Fruit fly (Drosophila melanogaster): ENCODE measurements around the gene SLIRP2.

SLIRP2 gene

dm6 chr3R:8659200-8659897 lies 8.5 kb downstream of the SLIRP2 start (continued):
- TF ChIP-seq dan (GFP tag; IDR thresholded peaks at IDR 0.05) (no peak), CG18262 (tag; optimal IDR thresholded peaks at IDR 0.05) (peak; percentile 27), corto (GFP tag; optimal IDR thresholded peaks at IDR 0.05) (no peak), pnt (GFP tag; optimal IDR thresholded peaks at IDR 0.05) (peak; percentile 23), HLH4C (GFP tag; IDR thresholded peaks at IDR 0.05; ENCODE audit: partially characterized antibody) (no peak), Myb (GFP tag; optimal IDR thresholded peaks at IDR 0.05) (peak; percentile 18), Drgx (GFP tag; IDR thresholded peaks at IDR 0.05) (peak; percentile 63), CG33557 (GFP tag; optimal IDR thresholded peaks at IDR 0.05) (peak; percentile 25), Elba2 (GFP tag; optimal IDR thresholded peaks at IDR 0.05) (peak; percentile 78), prd (optimal IDR thresholded peaks at IDR 0.05) (no peak), prd (GFP tag; IDR thresholded peaks at IDR 0.05) (peak; percentile 52; the same call in 2 of the 3 replicates), lov (optimal IDR thresholded peaks at IDR 0.05) (no peak), lov (GFP tag; IDR thresholded peaks at IDR 0.05) (peak; percentile 54; the same call in 1 of the 3 replicates), br (optimal IDR thresholded peaks at IDR 0.05) (no peak), jigr1 (GFP tag; IDR thresholded peaks at IDR 0.05) (no peak), zf30C (GFP tag; optimal IDR thresholded peaks at IDR 0.05) (no peak), CHES-1-like (GFP tag; optimal IDR thresholded peaks at IDR 0.05) (peak; percentile 61), CG10959 (GFP tag; IDR thresholded peaks at IDR 0.05) (no peak), wor (GFP tag; IDR thresholded peaks at IDR 0.05) (no peak), run (tag; optimal IDR thresholded peaks at IDR 0.05) (no peak), CG13296 (GFP tag; optimal IDR thresholded peaks at IDR 0.05) (peak; percentile 17), p53 (GFP tag; optimal IDR thresholded peaks at IDR 0.05) (no peak), D (optimal IDR thresholded peaks at IDR 0.05) (no peak), D (GFP tag; optimal IDR thresholded peaks at IDR 0.05) (peak; percentile 54), maf-S (GFP tag; optimal IDR thresholded peaks at IDR 0.05) (peak; percentile 32), lbe (GFP tag; optimal IDR thresholded peaks at IDR 0.05) (peak; percentile 6), B-H1 (GFP tag; IDR thresholded peaks at IDR 0.05) (peak; percentile 20; the same call in 1 of the 3 replicates), Max (GFP tag; optimal IDR thresholded peaks at IDR 0.05) (no peak), chinmo (GFP tag; IDR thresholded peaks at IDR 0.05; ENCODE audit: partially characterized antibody) (peak; percentile 21; the same call in 2 of the 4 replicates), onecut (GFP tag; IDR thresholded peaks at IDR 0.05) (peak; percentile 51), CG11456 (GFP tag; IDR thresholded peaks at IDR 0.05) (peak; percentile 4; the same call in 1 of the 3 replicates), CG15479 (GFP tag; optimal IDR thresholded peaks at IDR 0.05) (no peak), CG9932 (GFP tag; IDR thresholded peaks at IDR 0.05) (peak; percentile 72), grn (GFP tag; optimal IDR thresholded peaks at IDR 0.05) (peak; percentile 45), emc (GFP tag; optimal IDR thresholded peaks at IDR 0.05) (peak; percentile 10), BEAF-32 (GFP tag; optimal IDR thresholded peaks at IDR 0.05) (no peak), bbx (GFP tag; IDR thresholded peaks at IDR 0.05; ENCODE audit: partially characterized antibody) (no peak), Atf3 (GFP tag; optimal IDR thresholded peaks at IDR 0.05) (no peak), sna (GFP tag; IDR thresholded peaks at IDR 0.05; ENCODE audit: partially characterized antibody) (no peak), tx (GFP tag; optimal IDR thresholded peaks at IDR 0.05) (peak; percentile 6), CG15269 (tag; optimal IDR thresholded peaks at IDR 0.05) (peak; percentile 72), Nf-YB (GFP tag; optimal IDR thresholded peaks at IDR 0.05) (peak; percentile 7), CG4730 (GFP tag; IDR thresholded peaks at IDR 0.05) (no peak), Neu2 (GFP tag; optimal IDR thresholded peaks at IDR 0.05; ENCODE audit: borderline replicate concordance) (no peak), jumu (GFP tag; optimal IDR thresholded peaks at IDR 0.05) (peak; percentile 26), org-1 (GFP tag; optimal IDR thresholded peaks at IDR 0.05) (peak; percentile 52), grau (tag; optimal IDR thresholded peaks at IDR 0.05) (peak; percentile 46), fu2 (GFP tag; optimal IDR thresholded peaks at IDR 0.05) (peak; percentile 29), CG2889 (GFP tag; IDR thresholded peaks at IDR 0.05) (no peak), Lim3 (GFP tag; IDR thresholded peaks at IDR 0.05) (no peak), trh (GFP tag; optimal IDR thresholded peaks at IDR 0.05) (peak; percentile 4)

Measured in whole organism, embryonic.